Fruit fly (Drosophila melanogaster) whole organism, embryonic: ENCODE results near the gene Syx5.

ENCODE experiments used
- ATbp ChIP-seq: fragments of 200-800 bp; sonication (Bioruptor generic); optimal IDR thresholded peaks from 2 replicates; lab custom pipeline; 2017; ENCODE audit warnings: missing biosample characterization, mild to moderate bottlenecking, missing genetic modification characterization, missing genetic modification reagents
- CG10543 ChIP-seq: fragments of 200-800 bp; sonication (Bioruptor generic); optimal IDR thresholded peaks from 3 replicates; lab custom pipeline; 2017; ENCODE audit warnings: missing biosample characterization, mild to moderate bottlenecking, missing genetic modification characterization, moderate library complexity
- CG11560 ChIP-seq: fragments of 200-800 bp; sonication (Bioruptor generic); IDR thresholded peaks from 3 replicates; pipeline ENCODE4 v1.3.6; 2022; ENCODE audit warnings: missing biosample characterization, missing genetic modification characterization
- CG11723 ChIP-seq: fragments of 200-800 bp; sonication (Bioruptor generic); optimal IDR thresholded peaks from 2 replicates; lab custom pipeline; 2017; ENCODE audit warnings: missing biosample characterization, mild to moderate bottlenecking, missing genetic modification characterization
- CG13894 ChIP-seq: fragments of 200-800 bp; sonication (Bioruptor generic); optimal IDR thresholded peaks from 3 replicates; lab custom pipeline; 2018; ENCODE audit warnings: missing biosample characterization, mild to moderate bottlenecking, missing genetic modification characterization, moderate library complexity
- CG14710 ChIP-seq: fragments of 200-800 bp; sonication (Bioruptor generic); optimal IDR thresholded peaks from 3 replicates; lab custom pipeline; 2019; ENCODE audit warnings: missing biosample characterization, mild to moderate bottlenecking, missing genetic modification characterization, moderate library complexity
- CG15073 ChIP-seq: fragments of 200-800 bp; sonication (Bioruptor generic); optimal IDR thresholded peaks from 2 replicates; lab custom pipeline; 2016; ENCODE audit warnings: missing biosample characterization, missing genetic modification characterization
- CG1602 ChIP-seq: fragments of 200-800 bp; sonication (Bioruptor generic); optimal IDR thresholded peaks from 3 replicates; lab custom pipeline; 2016; ENCODE audit warnings: missing biosample characterization, missing genetic modification characterization
- CG1647 ChIP-seq: fragments of 200-800 bp; sonication (Bioruptor generic); optimal IDR thresholded peaks from 3 replicates; lab custom pipeline; 2016; ENCODE audit warnings: missing biosample characterization, missing genetic modification characterization
- CG16813 ChIP-seq: fragments of 200-800 bp; sonication (Bioruptor generic); IDR thresholded peaks from 3 replicates; pipeline ENCODE4 v1.3.6; 2022; ENCODE audit warnings: missing biosample characterization, missing genetic modification characterization; ENCODE audit not compliant: partially characterized antibody
- CG18476 ChIP-seq: fragments of 200-800 bp; sonication (Bioruptor generic); optimal IDR thresholded peaks from 2 replicates; lab custom pipeline; 2016; ENCODE audit warnings: missing biosample characterization, mild to moderate bottlenecking, missing genetic modification characterization
- CG18619 ChIP-seq: fragments of 200-800 bp; sonication (Bioruptor generic); optimal IDR thresholded peaks from 3 replicates; lab custom pipeline; 2017; ENCODE audit warnings: missing biosample characterization, mild to moderate bottlenecking, missing genetic modification characterization
- CG2120 ChIP-seq: fragments of 200-800 bp; sonication (Bioruptor generic); optimal IDR thresholded peaks from 3 replicates; lab custom pipeline; 2016; ENCODE audit warnings: missing biosample characterization, missing genetic modification characterization
- CG2129 ChIP-seq: fragments of 200-800 bp; sonication (Bioruptor generic); IDR thresholded peaks from 2 replicates; pipeline ENCODE4 v1.3.6; 2022; ENCODE audit warnings: missing biosample characterization, missing genetic modification characterization; ENCODE audit not compliant: partially characterized antibody
- CG30020 ChIP-seq: fragments of 200-800 bp; optimal IDR thresholded peaks from 2 replicates; lab custom pipeline; 2019; ENCODE audit warnings: missing biosample characterization, mild to moderate bottlenecking, missing genetic modification characterization, moderate library complexity
- CG3847 ChIP-seq: fragments of 200-800 bp; sonication (Bioruptor generic); IDR thresholded peaks from 2 replicates; pipeline ENCODE4 v1.3.6; 2022; ENCODE audit warnings: missing biosample characterization, missing genetic modification characterization
- CG4730 ChIP-seq: fragments of 200-800 bp; sonication (Bioruptor generic); IDR thresholded peaks from 2 replicates; pipeline ENCODE4 v1.3.6; 2022; ENCODE audit warnings: missing biosample characterization, missing genetic modification characterization
- CG7987 ChIP-seq: fragments of 200-800 bp; sonication (Bioruptor generic); optimal IDR thresholded peaks from 2 replicates; lab custom pipeline; 2018; ENCODE audit warnings: missing biosample characterization, mild to moderate bottlenecking, missing genetic modification characterization, moderate library complexity
- CG8478 ChIP-seq: fragments of >200 bp; optimal IDR thresholded peaks from 2 replicates; lab custom pipeline; 2018
- Deaf1 ChIP-seq: fragments of 200-800 bp; optimal IDR thresholded peaks from 3 replicates; lab custom pipeline; 2019; ENCODE audit warnings: missing biosample characterization, mild to moderate bottlenecking, missing genetic modification characterization, moderate library complexity
- HHEX ChIP-seq: fragments of 200-800 bp; sonication (Bioruptor generic); optimal IDR thresholded peaks from 3 replicates; lab custom pipeline; 2017; ENCODE audit warnings: missing biosample characterization, mild to moderate bottlenecking, missing genetic modification characterization, missing genetic modification reagents
- Hr51 ChIP-seq, 2 experiments: fragments of 200-800 bp; sonication (Bioruptor generic); optimal IDR thresholded peaks; 2 replicates in 1 of 2; 3 replicates in 1 of 2; lab custom pipeline; 2016 to 2018; ENCODE audit warnings: missing biosample characterization in 2 of 2, missing genetic modification characterization in 2 of 2, mild to moderate bottlenecking in 1 of 2, moderate library complexity in 1 of 2
- Hr78 ChIP-seq, 2 experiments: fragments of 200-800 bp in 1 of 2; fragments of >200 bp in 1 of 2; sonication (Bioruptor generic) in 1 of 2; optimal IDR thresholded peaks; 2 replicates each; lab custom pipeline; 2017 to 2019; ENCODE audit warnings: missing biosample characterization in 2 of 2, missing genetic modification characterization in 2 of 2, mild to moderate bottlenecking in 1 of 2, moderate library complexity in 1 of 2
- Lim3 ChIP-seq: fragments of 200-800 bp; sonication (Bioruptor generic); IDR thresholded peaks from 2 replicates; pipeline ENCODE4 v1.3.6; 2022; ENCODE audit warnings: missing biosample characterization, missing genetic modification characterization
- Opbp ChIP-seq: fragments of 200-800 bp; sonication (Bioruptor generic); IDR thresholded peaks from 3 replicates; pipeline ENCODE4 v1.3.6; 2022; ENCODE audit warnings: missing biosample characterization, missing genetic modification characterization; ENCODE audit not compliant: partially characterized antibody
- Optix ChIP-seq: fragments of 200-800 bp; sonication (Bioruptor generic); IDR thresholded peaks from 3 replicates; pipeline ENCODE4 v1.3.6; 2022; ENCODE audit warnings: missing biosample characterization, missing genetic modification characterization
- Pdp1 ChIP-seq, 2 experiments: fragments of 200-800 bp; sonication (Bioruptor generic); optimal IDR thresholded peaks; 3 replicates each; lab custom pipeline; 2016; ENCODE audit warnings: missing biosample characterization in 2 of 2, missing genetic modification characterization in 2 of 2, mild to moderate bottlenecking in 1 of 2, moderate library complexity in 1 of 2
- abd-A ChIP-seq: fragments of 200-800 bp; sonication (Bioruptor generic); optimal IDR thresholded peaks from 3 replicates; lab custom pipeline; 2019; ENCODE audit warnings: missing biosample characterization, mild to moderate bottlenecking, missing genetic modification characterization, moderate library complexity
- bab2 ChIP-seq: fragments of 200-800 bp; sonication (Bioruptor generic); optimal IDR thresholded peaks from 2 replicates; lab custom pipeline; 2016; ENCODE audit warnings: missing biosample characterization, missing genetic modification characterization
- bcd ChIP-seq: fragments of 200-800 bp; sonication (Bioruptor generic); optimal IDR thresholded peaks from 2 replicates; lab custom pipeline; 2017; ENCODE audit warnings: missing biosample characterization, mild to moderate bottlenecking, missing genetic modification characterization
- cad ChIP-seq: fragments of >200 bp; optimal IDR thresholded peaks from 2 replicates; lab custom pipeline; 2017; ENCODE audit warnings: missing biosample characterization, missing genetic modification characterization
- caup ChIP-seq: fragments of 200-800 bp; sonication (Bioruptor generic); optimal IDR thresholded peaks from 3 replicates; lab custom pipeline; 2017; ENCODE audit warnings: missing biosample characterization, mild to moderate bottlenecking, missing genetic modification characterization, moderate library complexity; ENCODE audit not compliant: severe bottlenecking
- crc ChIP-seq: fragments of 200-800 bp; sonication (Bioruptor generic); optimal IDR thresholded peaks from 2 replicates; lab custom pipeline; 2016; ENCODE audit warnings: missing biosample characterization, missing genetic modification characterization
- croc ChIP-seq: fragments of 200-800 bp; sonication (Bioruptor generic); conservative IDR thresholded peaks from 3 replicates; pipeline ENCODE4 v1.3.6; 2022; ENCODE audit warnings: missing biosample characterization, missing genetic modification characterization
- crp ChIP-seq, 2 experiments: fragments of 200-800 bp; sonication (Bioruptor generic); optimal IDR thresholded peaks; 2 replicates in 1 of 2; 3 replicates in 1 of 2; lab custom pipeline; 2017; ENCODE audit warnings: missing biosample characterization in 2 of 2, missing genetic modification characterization in 2 of 2, mild to moderate bottlenecking in 1 of 2, moderate library complexity in 1 of 2
- eve ChIP-seq, 2 experiments: fragments of >200 bp; optimal IDR thresholded peaks; 2 replicates each; lab custom pipeline; 2017; ENCODE audit warnings: missing biosample characterization in 2 of 2, missing genetic modification characterization in 2 of 2
- gfzf ChIP-seq: fragments of 200-800 bp; sonication (Bioruptor generic); optimal IDR thresholded peaks from 2 replicates; lab custom pipeline; 2016; ENCODE audit warnings: missing biosample characterization, mild to moderate bottlenecking, missing genetic modification characterization, moderate library complexity
- kay ChIP-seq: fragments of 200-800 bp; sonication (Bioruptor generic); optimal IDR thresholded peaks from 2 replicates; lab custom pipeline; 2016; ENCODE audit warnings: missing biosample characterization, missing genetic modification characterization
- nerfin-1 ChIP-seq: fragments of 200-800 bp; sonication (Bioruptor generic); optimal IDR thresholded peaks from 3 replicates; lab custom pipeline; 2019; ENCODE audit warnings: missing biosample characterization, mild to moderate bottlenecking, missing genetic modification characterization, moderate library complexity
- pfk ChIP-seq: fragments of 200-800 bp; sonication (Bioruptor generic); optimal IDR thresholded peaks from 2 replicates; lab custom pipeline; 2018; ENCODE audit warnings: missing biosample characterization, mild to moderate bottlenecking, missing genetic modification characterization, moderate library complexity
- sc ChIP-seq, 3 experiments: fragments of >200 bp in 2 of 3; fragments of 200-800 bp in 1 of 3; sonication (Bioruptor generic) in 1 of 3; optimal IDR thresholded peaks; 2 replicates in 2 of 3; 3 replicates in 1 of 3; lab custom pipeline; 2017; ENCODE audit warnings: mild to moderate bottlenecking in 1 of 3, missing biosample characterization in 1 of 3, missing genetic modification characterization in 1 of 3, missing genetic modification reagents in 1 of 3
- slp2 ChIP-seq: fragments of 200-800 bp; sonication (Bioruptor generic); optimal IDR thresholded peaks from 2 replicates; lab custom pipeline; 2016; ENCODE audit warnings: missing biosample characterization, missing genetic modification characterization
- sqz ChIP-seq: fragments of 200-800 bp; sonication (Bioruptor generic); optimal IDR thresholded peaks from 3 replicates; lab custom pipeline; 2018; ENCODE audit warnings: missing biosample characterization, mild to moderate bottlenecking, missing genetic modification characterization
- tin ChIP-seq: fragments of 200-800 bp; sonication (Bioruptor generic); optimal IDR thresholded peaks from 3 replicates; lab custom pipeline; 2016; ENCODE audit warnings: missing biosample characterization, missing genetic modification characterization
- trh ChIP-seq: fragments of 200-800 bp; sonication (Bioruptor generic); optimal IDR thresholded peaks from 2 replicates; lab custom pipeline; 2016; ENCODE audit warnings: missing biosample characterization, missing genetic modification characterization
- unpg ChIP-seq: fragments of 200-800 bp; sonication (Bioruptor generic); optimal IDR thresholded peaks from 3 replicates; lab custom pipeline; 2018; ENCODE audit warnings: missing biosample characterization, mild to moderate bottlenecking, missing genetic modification characterization, moderate library complexity
- wor ChIP-seq: fragments of 200-800 bp; sonication (Bioruptor generic); IDR thresholded peaks from 2 replicates; pipeline ENCODE4 v1.3.6; 2022; ENCODE audit warnings: missing biosample characterization, missing genetic modification characterization

The Syx5 gene

dm6 chr2L:16299466-16300311 lies 7.5 kb upstream of the Syx5 start, which contains the start of the genes heix and CG17328 (continued):
- peak; percentile 64 for TF ChIP-seq CG30020 (tag; lab: Kevin White, UChicago)
- TF ChIP-seq crp (GFP tag; optimal IDR thresholded peaks at IDR 0.05; lab: Kevin White, UChicago) = peak; percentile 37 to 94
- TF ChIP-seq unpg (GFP tag; lab: Kevin White, UChicago) = peak; percentile 68
- TF ChIP-seq CG10543 = peak; percentile 61
- TF ChIP-seq Optix = no peak
- TF ChIP-seq slp2 (GFP tag; lab: Kevin White, UChicago) = peak; percentile 5
- peak; percentile 25 for TF ChIP-seq trh
- peak; percentile 57 for TF ChIP-seq crc
- TF ChIP-seq CG1602 = peak; percentile 64
- TF ChIP-seq Pdp1 (GFP tag; optimal IDR thresholded peaks at IDR 0.05; lab: Kevin White, UChicago) = peak; percentile 53 to 74
- TF ChIP-seq eve (GFP tag; optimal IDR thresholded peaks at IDR 0.05; lab: Kevin White, UChicago) = no peak
- TF ChIP-seq CG7987 (GFP tag; lab: Kevin White, UChicago) = no peak
- peak; percentile 72 for TF ChIP-seq gfzf
- peak; percentile 74 for TF ChIP-seq bcd
- no peak for TF ChIP-seq pfk
- no peak for TF ChIP-seq abd-A (tag; lab: Kevin White, UChicago)
- TF ChIP-seq CG18619 (GFP tag; lab: Kevin White, UChicago) = peak; percentile 70
- no peak for TF ChIP-seq CG15073
- peak; percentile 87 for TF ChIP-seq CG2120 (GFP tag; lab: Kevin White, UChicago)
- TF ChIP-seq wor (GFP tag; lab: Robert Waterston, UW) = peak; percentile 41; the same call in 1 of the 2 replicates
- peak; percentile 69; the same call in 1 of the 2 replicates for TF ChIP-seq CG3847 (GFP tag; lab: Robert Waterston, UW)
- TF ChIP-seq CG8478 = no peak
- peak; percentile 52 for TF ChIP-seq bab2
- TF ChIP-seq sc (optimal IDR thresholded peaks at IDR 0.05; lab: Kevin White, UChicago) = no peak
- TF ChIP-seq sc (GFP tag; optimal IDR thresholded peaks at IDR 0.05; lab: Kevin White, UChicago) = no peak
- 0 out of 3 replicates have a peak, but pooled peaks have one; percentile 24 for TF ChIP-seq Opbp (GFP tag; lab: Robert Waterston, UW)
- TF ChIP-seq HHEX (GFP tag; lab: Kevin White, UChicago) = peak; percentile 41
- no peak for TF ChIP-seq CG2129
- TF ChIP-seq Deaf1 (tag; lab: Kevin White, UChicago) = no peak
- TF ChIP-seq CG4730 (GFP tag; lab: Robert Waterston, UW) = peak; percentile 52; the same call in 1 of the 2 replicates
- no peak for TF ChIP-seq CG1647 (GFP tag; lab: Kevin White, UChicago)
- peak; percentile 73 for TF ChIP-seq tin (GFP tag; lab: Kevin White, UChicago)
- peak; percentile 34 for TF ChIP-seq kay (GFP tag; lab: Kevin White, UChicago)
- no peak for TF ChIP-seq Hr78 (GFP tag; optimal IDR thresholded peaks at IDR 0.05; lab: Kevin White, UChicago)
- TF ChIP-seq ATbp (GFP tag; lab: Kevin White, UChicago) = no peak
- no peak for TF ChIP-seq sqz (GFP tag; lab: Kevin White, UChicago)
- no peak for TF ChIP-seq cad (GFP tag; lab: Kevin White, UChicago)
- TF ChIP-seq CG18476 = peak; percentile 48
- TF ChIP-seq Lim3 (GFP tag; lab: Robert Waterston, UW) = no peak
- TF ChIP-seq CG11723 (GFP tag; lab: Kevin White, UChicago) = no peak
- TF ChIP-seq CG14710 (tag; lab: Kevin White, UChicago) = peak; percentile 94
- peak; percentile 32 for TF ChIP-seq CG13894 (tag; lab: Kevin White, UChicago)
- peak; percentile 39 for TF ChIP-seq nerfin-1 (tag; lab: Kevin White, UChicago)
- TF ChIP-seq Hr51 (GFP tag; optimal IDR thresholded peaks at IDR 0.05; lab: Kevin White, UChicago) = peak in 1 of 2 experiments; percentile 13
- TF ChIP-seq CG11560 (tag; lab: Robert Waterston, UW) = no peak; the same call in 2 of the 3 replicates
- TF ChIP-seq caup (GFP tag; lab: Kevin White, UChicago) = peak; percentile 64
- no peak for TF ChIP-seq CG16813 (GFP tag; lab: Robert Waterston, UW)
- TF ChIP-seq croc = peak; percentile 29; the same call in 1 of the 3 replicates
